Worm (Caenorhabditis elegans) whole organism, L3 larva: ENCODE data around the gene ceh-27.

Experiments used
- egl-27 ChIP-seq: sonication (generic microtip); optimal IDR thresholded peaks from 4 replicates; lab custom pipeline; 2017; ENCODE audit warnings: missing biosample characterization, missing genetic modification reagents, missing genetic modification characterization
- elt-1 ChIP-seq: fragments of 150-350 bp; optimal IDR thresholded peaks from 2 replicates; lab custom pipeline; 2014; ENCODE audit warnings: missing biosample characterization, missing genetic modification characterization
- elt-3 ChIP-seq, 3 experiments: fragments of 150-350 bp in 1 of 3; sonication (generic microtip) in 2 of 3; optimal IDR thresholded peaks; 2 replicates in 2 of 3; 4 replicates in 1 of 3; lab custom pipeline; 2014 to 2017; ENCODE audit warnings: missing biosample characterization in 3 of 3, missing genetic modification characterization in 3 of 3
- mml-1 ChIP-seq: fragments of 150-350 bp; sonication (generic microtip); optimal IDR thresholded peaks from 3 replicates; lab custom pipeline; 2014; ENCODE audit warnings: missing biosample characterization, missing genetic modification characterization
- nhr-11 ChIP-seq: fragments of 150-350 bp; optimal IDR thresholded peaks from 2 replicates; lab custom pipeline; 2014; ENCODE audit warnings: missing biosample characterization, missing genetic modification characterization
- nhr-12 ChIP-seq: fragments of 150-350 bp; optimal IDR thresholded peaks from 2 replicates; lab custom pipeline; 2014; ENCODE audit warnings: missing biosample characterization, missing genetic modification characterization
- nhr-237 ChIP-seq: fragments of 150-350 bp; optimal IDR thresholded peaks from 2 replicates; lab custom pipeline; 2014; ENCODE audit warnings: missing biosample characterization, missing genetic modification characterization
- nhr-77 ChIP-seq: fragments of 150-350 bp; optimal IDR thresholded peaks from 2 replicates; lab custom pipeline; 2014; ENCODE audit warnings: missing biosample characterization, missing genetic modification characterization
- skn-1 ChIP-seq: fragments of 150-350 bp; optimal IDR thresholded peaks from 2 replicates; lab custom pipeline; 2014; ENCODE audit warnings: missing biosample characterization, missing genetic modification characterization
- tbx-2 ChIP-seq: sonication (generic microtip); optimal IDR thresholded peaks from 2 replicates; lab custom pipeline; 2016; ENCODE audit warnings: mild to moderate bottlenecking, missing genetic modification characterization, missing compliant biosample characterization
- unc-62 ChIP-seq: fragments of 150-350 bp; sonication (generic microtip); optimal IDR thresholded peaks from 4 replicates; lab custom pipeline; 2014; ENCODE audit warnings: missing biosample characterization, missing genetic modification reagents, missing genetic modification characterization
- zag-1 ChIP-seq: fragments of 150-350 bp; optimal IDR thresholded peaks from 2 replicates; lab custom pipeline; 2014; ENCODE audit warnings: missing biosample characterization, missing genetic modification characterization
- ztf-11 ChIP-seq: fragments of 150-350 bp; optimal IDR thresholded peaks from 2 replicates; lab custom pipeline; 2014; ENCODE audit warnings: missing biosample characterization, missing genetic modification characterization
- ztf-4 ChIP-seq: fragments of 150-350 bp; optimal IDR thresholded peaks from 2 replicates; lab custom pipeline; 2014; ENCODE audit warnings: missing biosample characterization, missing genetic modification characterization

- TF ChIP-seq zag-1 (tag; lab: Kevin White, UChicago), result no peak
- TF ChIP-seq nhr-11, result no peak
- TF ChIP-seq nhr-12 (tag; lab: Kevin White, UChicago), result no peak
- TF ChIP-seq nhr-237 (tag; lab: Kevin White, UChicago), result no peak
- no peak for TF ChIP-seq elt-3 (tag; optimal IDR thresholded peaks at IDR 0.05; lab: Kevin White, UChicago)
- TF ChIP-seq elt-1 (tag; lab: Kevin White, UChicago), result no peak
- TF ChIP-seq unc-62 (GFP tag; lab: Kevin White, UChicago), result no peak
- no peak for TF ChIP-seq mml-1
- no peak for TF ChIP-seq ztf-4 (tag; lab: Kevin White, UChicago)
- no peak for TF ChIP-seq ztf-11 (tag; lab: Kevin White, UChicago)
- no peak for TF ChIP-seq tbx-2 (tag; lab: Kevin White, UChicago)
- no peak for TF ChIP-seq skn-1 (tag; lab: Kevin White, UChicago)
- no peak for TF ChIP-seq nhr-77 (tag; lab: Kevin White, UChicago)
- no peak for TF ChIP-seq egl-27 (tag; lab: Kevin White, UChicago)
Measured at ce11 chrV:11635587-11635986, 29.3 kb downstream of the ceh-27 start.
